Worm (Caenorhabditis elegans): ENCODE results near the gene R07D5.2.
A peak's percentile ranks its signal among the peaks of the same experiment; 100 is the strongest.

Gene R07D5.2

DNA sequence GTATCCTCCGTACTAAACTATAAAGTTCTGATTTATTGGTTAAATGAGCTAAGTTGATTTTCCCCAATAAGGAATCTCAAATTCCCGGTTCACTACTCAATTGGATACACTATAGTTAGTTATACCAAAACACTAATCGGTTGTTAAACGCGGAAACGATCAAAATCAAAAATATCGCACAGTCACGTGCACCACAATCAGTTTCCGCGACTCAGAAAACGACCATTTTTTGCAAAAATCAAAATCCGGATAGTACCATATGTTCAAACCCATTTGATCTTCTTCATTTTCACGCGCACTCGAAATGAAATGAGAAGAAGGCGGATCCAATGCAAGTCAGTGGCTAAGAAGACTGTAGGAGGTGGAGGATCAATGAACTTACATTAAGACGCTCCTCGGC, 34.9 kb downstream of the R07D5.2 start:
- TF ChIP-seq nhr-43 (tag; optimal IDR thresholded peaks at IDR 0.05; ENCODE audit: poor library complexity, severe bottlenecking) (peak; percentile 45), ama-1 (optimal IDR thresholded peaks at IDR 0.05) (peak; percentile 30), nfya-1 (tag; optimal IDR thresholded peaks at IDR 0.05; ENCODE audit: insufficient read depth) (no peak)

DNA sequence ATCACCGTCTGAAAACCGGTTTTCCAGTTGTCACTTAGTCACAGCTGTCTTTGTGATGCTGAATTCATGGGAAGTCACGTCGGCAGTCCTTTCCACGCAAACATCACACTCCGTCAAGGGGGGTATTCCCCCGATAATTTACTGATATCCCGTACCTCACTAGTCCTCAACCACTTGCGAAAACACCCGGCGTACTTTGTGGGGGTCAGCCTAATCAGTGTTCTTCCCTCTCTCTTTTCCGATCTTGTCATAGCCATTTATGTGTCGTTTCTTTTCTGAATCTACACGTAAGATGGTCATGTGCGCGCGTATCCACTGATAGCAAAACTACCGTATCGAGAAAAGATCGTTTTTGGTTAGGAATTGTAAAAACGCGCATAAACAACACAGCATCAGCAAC, 37.0 kb downstream of the R07D5.2 start:
- peak; percentile 71 for TF ChIP-seq nhr-23 (tag; optimal IDR thresholded peaks at IDR 0.05)
- peak in 2 of 3 experiments; percentile 16 to 62 for TF ChIP-seq elt-3 (tag; optimal IDR thresholded peaks at IDR 0.05)
- peak; percentile 86 for TF ChIP-seq nhr-43 (tag; optimal IDR thresholded peaks at IDR 0.05; ENCODE audit: poor library complexity, severe bottlenecking)
- no peak for TF ChIP-seq ceh-82 (tag; optimal IDR thresholded peaks at IDR 0.05)
- TF ChIP-seq nhr-77 (tag; optimal IDR thresholded peaks at IDR 0.05), result no peak
- TF ChIP-seq tbx-2 (tag; optimal IDR thresholded peaks at IDR 0.05), result peak; percentile 50
- TF ChIP-seq nhr-25 (tag; optimal IDR thresholded peaks at IDR 0.05), result peak; percentile 81
- no peak for TF ChIP-seq nhr-76 (tag; optimal IDR thresholded peaks at IDR 0.05)

DNA sequence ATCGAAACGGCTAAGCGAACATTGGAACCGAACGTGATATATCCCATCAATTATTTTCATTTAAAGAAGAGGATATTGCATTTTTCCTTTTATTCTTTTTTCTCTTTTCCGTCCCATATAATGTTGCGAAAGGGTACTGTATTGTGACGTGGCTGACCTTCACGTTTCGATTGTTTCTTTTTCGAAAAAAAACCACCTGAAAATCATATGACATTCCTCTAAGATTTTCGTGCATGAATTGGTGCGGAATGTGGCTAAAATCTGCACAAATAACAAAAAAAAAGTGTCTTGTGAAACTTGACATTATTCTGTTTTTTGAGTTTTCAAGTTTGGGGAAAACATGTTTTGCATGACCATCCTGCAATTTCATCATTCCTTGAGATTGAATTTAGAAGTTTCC, 38.1 kb downstream of the R07D5.2 start:
- no peak for TF ChIP-seq ceh-16 (tag; optimal IDR thresholded peaks at IDR 0.05)
- TF ChIP-seq nhr-11 (tag; optimal IDR thresholded peaks at IDR 0.05), result no peak
- no peak for TF ChIP-seq lin-39 (tag; optimal IDR thresholded peaks at IDR 0.05)
- TF ChIP-seq zag-1 (tag; optimal IDR thresholded peaks at IDR 0.05), result no peak
- TF ChIP-seq ama-1 (optimal IDR thresholded peaks at IDR 0.05), result peak; percentile 2
- TF ChIP-seq elt-3 (tag; optimal IDR thresholded peaks at IDR 0.05), result no peak

DNA sequence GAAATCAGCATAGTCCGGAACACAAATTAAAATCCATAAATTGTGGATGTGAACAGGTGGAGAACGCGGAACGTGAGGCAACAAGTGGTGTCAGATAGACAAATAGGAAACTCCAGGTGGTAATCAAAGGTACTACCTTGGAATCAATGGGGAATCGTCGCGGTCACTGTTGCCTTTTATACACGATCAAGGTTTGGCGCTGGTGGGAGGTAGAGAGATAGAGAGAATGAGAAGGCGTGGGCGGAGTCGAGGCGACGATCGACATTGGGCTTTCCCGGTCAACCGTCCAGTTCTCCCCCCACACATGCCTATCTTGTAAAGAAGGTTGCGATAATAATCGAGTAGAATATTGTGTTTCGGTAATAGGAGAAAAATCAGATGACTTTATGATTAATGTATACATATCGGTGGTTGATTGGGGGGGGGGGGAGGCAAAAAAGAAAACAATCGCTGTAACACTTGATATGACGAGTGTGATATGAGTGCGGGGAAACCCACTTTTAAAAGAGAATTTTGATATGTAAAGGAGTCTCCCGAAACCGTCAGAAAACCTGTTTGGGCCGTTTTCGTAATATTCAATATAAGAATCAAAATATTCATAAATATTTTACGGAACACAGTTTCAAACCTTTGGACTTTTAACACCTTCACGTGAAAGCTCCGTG, 38.7 kb downstream of the R07D5.2 start, which contains the start of the genes H40L08.8, H40L08.2 and H40L08.7:
TSS of gene H40L08.8 (minus strand) at position 37 of the 665 bp plus-strand sequence.
TSS of gene H40L08.2 (minus strand) at position 148 of the 665 bp plus-strand sequence.
TSS of gene H40L08.7 (minus strand) at position 148 of the 665 bp plus-strand sequence.
- no peak for TF ChIP-seq R02D3.7 (tag; optimal IDR thresholded peaks at IDR 0.05)
- peak; percentile 61 for TF ChIP-seq nhr-43 (tag; optimal IDR thresholded peaks at IDR 0.05; ENCODE audit: poor library complexity, severe bottlenecking)
- peak; percentile 30 for TF ChIP-seq elt-1 (tag; optimal IDR thresholded peaks at IDR 0.05)
- peak in 1 of 3 experiments; percentile 43 for TF ChIP-seq elt-3 (tag; optimal IDR thresholded peaks at IDR 0.05)
- TF ChIP-seq lsy-12 (tag; optimal IDR thresholded peaks at IDR 0.05), result no peak
- peak; percentile 0 for TF ChIP-seq lin-39 (tag; optimal IDR thresholded peaks at IDR 0.05)
- peak; percentile 79 for TF ChIP-seq nhr-23 (tag; optimal IDR thresholded peaks at IDR 0.05)
- TF ChIP-seq nhr-25 (tag; optimal IDR thresholded peaks at IDR 0.05), result peak; percentile 77
- no peak for TF ChIP-seq hmg-11 (tag; optimal IDR thresholded peaks at IDR 0.05)
- no peak for TF ChIP-seq pha-4 (tag; optimal IDR thresholded peaks at IDR 0.05)
- peak; percentile 90 for TF ChIP-seq ama-1 (optimal IDR thresholded peaks at IDR 0.05)
- peak; percentile 6 for TF ChIP-seq ceh-28 (tag; optimal IDR thresholded peaks at IDR 0.05)
- peak; percentile 5 for TF ChIP-seq snpc-4 (tag; optimal IDR thresholded peaks at IDR 0.05)
- TF ChIP-seq nhr-28 (tag; optimal IDR thresholded peaks at IDR 0.05), result no peak
- TF ChIP-seq ZK546.5 (tag; optimal IDR thresholded peaks at IDR 0.05), result no peak

DNA sequence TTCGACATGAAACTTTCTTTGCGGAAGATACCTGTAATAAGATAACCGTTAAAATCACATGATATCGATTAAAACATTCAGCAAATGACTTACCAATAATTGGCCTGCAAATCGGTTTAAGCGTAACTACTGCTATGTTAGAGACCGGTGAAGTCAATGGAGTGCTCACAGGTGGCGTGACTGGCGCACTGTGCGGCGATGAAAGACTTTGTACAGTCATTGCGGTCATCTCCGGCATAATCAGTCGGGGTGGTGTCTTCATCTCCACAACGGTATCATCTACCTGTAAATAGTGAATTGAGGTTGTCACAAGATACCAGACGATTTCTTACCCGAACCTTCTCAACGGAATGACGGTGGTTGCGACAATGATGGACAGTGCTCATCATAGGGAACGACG, 39.5 kb downstream of the R07D5.2 start:
- TF ChIP-seq pha-4 (tag; optimal IDR thresholded peaks at IDR 0.05) (no peak), ama-1 (optimal IDR thresholded peaks at IDR 0.05) (peak; percentile 75), elt-3 (tag; optimal IDR thresholded peaks at IDR 0.05) (peak in 1 of 3 experiments; percentile 64)

DNA sequence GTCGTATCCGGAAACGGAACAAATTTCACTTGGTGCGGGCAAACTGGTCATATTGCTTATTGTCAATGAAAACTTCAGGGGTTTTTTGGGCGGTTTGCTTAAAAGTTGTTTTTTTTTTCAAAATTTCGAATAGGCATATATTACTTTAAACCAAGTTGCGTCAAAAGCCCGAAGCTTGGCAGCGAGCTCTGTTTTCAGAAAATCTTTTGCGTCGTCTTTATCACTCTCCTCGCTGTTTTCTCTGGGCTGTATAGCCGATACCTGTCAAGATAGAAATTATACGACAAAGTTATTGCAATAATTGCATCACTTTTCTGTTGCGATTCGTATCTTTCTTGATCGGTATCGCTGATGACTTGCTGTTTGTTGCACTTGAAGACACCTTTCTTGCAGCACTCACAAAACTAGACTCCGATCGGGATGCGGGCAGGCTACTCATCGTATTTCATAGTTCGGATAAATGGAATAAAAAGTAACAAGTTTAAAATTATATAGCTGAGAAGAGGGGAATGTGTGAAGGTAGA, 40.3 kb downstream of the R07D5.2 start, which contains the start of the genes H40L08.3 and H40L08.9:
TSS of gene H40L08.3 (minus strand) at position 51 of the 524 bp plus-strand sequence.
TSS of gene H40L08.9 (minus strand) at position 439 of the 524 bp plus-strand sequence.
- peak; percentile 11 for TF ChIP-seq lsy-12 (tag; optimal IDR thresholded peaks at IDR 0.05)
- peak; percentile 7 for TF ChIP-seq nhr-23 (tag; optimal IDR thresholded peaks at IDR 0.05)
- TF ChIP-seq ama-1 (optimal IDR thresholded peaks at IDR 0.05), result peak; percentile 97
- TF ChIP-seq nhr-25 (tag; optimal IDR thresholded peaks at IDR 0.05), result peak; percentile 44
- no peak for TF ChIP-seq fkh-2 (tag; optimal IDR thresholded peaks at IDR 0.05)
- TF ChIP-seq jun-1 (tag; optimal IDR thresholded peaks at IDR 0.05), result peak; percentile 12
- TF ChIP-seq nhr-43 (tag; optimal IDR thresholded peaks at IDR 0.05; ENCODE audit: poor library complexity, severe bottlenecking), result peak; percentile 42
- peak in 2 of 3 experiments; percentile 7 to 54 for TF ChIP-seq elt-3 (tag; optimal IDR thresholded peaks at IDR 0.05)
- no peak for TF ChIP-seq egl-27 (tag; optimal IDR thresholded peaks at IDR 0.05)

DNA sequence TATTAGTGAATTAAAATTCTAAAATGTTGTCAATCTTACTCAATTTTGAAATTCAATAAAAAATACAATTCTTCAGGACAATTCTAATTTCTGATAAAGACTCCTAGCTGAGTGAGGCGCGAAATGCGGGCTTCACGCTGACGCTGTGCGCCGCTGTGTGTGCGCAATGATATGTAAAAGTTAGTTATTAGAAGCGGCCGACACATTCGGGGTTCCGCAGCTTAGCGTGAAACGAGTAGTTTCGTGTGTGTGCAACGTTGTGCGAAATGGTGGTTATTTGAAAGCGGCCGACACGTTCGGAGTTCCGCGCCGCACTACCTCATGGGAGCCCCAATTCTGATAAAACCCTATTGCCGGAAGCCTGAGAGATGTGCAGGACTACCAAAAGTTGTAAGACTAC, 41.2 kb downstream of the R07D5.2 start:
- no peak for TF ChIP-seq nhr-67 (tag; optimal IDR thresholded peaks at IDR 0.05)
- TF ChIP-seq elt-3 (tag; optimal IDR thresholded peaks at IDR 0.05), result no peak
- no peak for TF ChIP-seq hmg-11 (tag; optimal IDR thresholded peaks at IDR 0.05)
- TF ChIP-seq nhr-77 (tag; optimal IDR thresholded peaks at IDR 0.05), result no peak
- TF ChIP-seq tbx-2 (tag; optimal IDR thresholded peaks at IDR 0.05), result no peak
- TF ChIP-seq pha-4 (tag; optimal IDR thresholded peaks at IDR 0.05), result no peak
- no peak for TF ChIP-seq eor-1 (tag; optimal IDR thresholded peaks at IDR 0.05)
- no peak for TF ChIP-seq R02D3.7 (tag; optimal IDR thresholded peaks at IDR 0.05)
- TF ChIP-seq nhr-12 (tag; optimal IDR thresholded peaks at IDR 0.05), result no peak
